Worm (Caenorhabditis elegans): ENCODE results near the gene fbxa-81.

- TF ChIP-seq lin-11 (tag; optimal IDR thresholded peaks at IDR 0.05) (no peak), ceh-30 (tag; optimal IDR thresholded peaks at IDR 0.05) (no peak), ceh-34 (tag; optimal IDR thresholded peaks at IDR 0.05) (no peak)
These were observed 46.1 kb downstream of the fbxa-81 start, which contains the start of gene ztf-14 for ce11 chrX:14495785-14496184.

Measured in whole organism, late embryonic.